Worm (Caenorhabditis elegans): ENCODE results near the gene K02D10.8.

ce11 chrIII:8749487-8749886, 36.7 kb upstream of the K02D10.8 start, which contains the start of gene sma-2:
- TF ChIP-seq Y53G8AR.9 (GFP tag; conservative IDR thresholded peaks at IDR 0.05) (no peak), mes-4 (tag; optimal IDR thresholded peaks at IDR 0.05) (no peak), cebp-2 (GFP tag; IDR thresholded peaks at IDR 0.05) (no peak), ama-1 (optimal IDR thresholded peaks at IDR 0.05) (no peak), ama-1 (GFP tag; optimal IDR thresholded peaks at IDR 0.05) (no peak), hrde-1 (tag; optimal IDR thresholded peaks at IDR 0.05; ENCODE audit: borderline replicate concordance) (no peak)

Measured in whole organism, young adult.